Fruit fly (Drosophila melanogaster): ENCODE data around the gene CG31253.

Gene CG31253

dm6 chr3R:28004034-28004433 lies 43.7 kb upstream of the CG31253 start (continued):
- TF ChIP-seq CG8359 (GFP tag; optimal IDR thresholded peaks at IDR 0.05; ENCODE audit: borderline replicate concordance) (no peak), Sox102F (GFP tag; optimal IDR thresholded peaks at IDR 0.05) (no peak), MTF-1 (GFP tag; optimal IDR thresholded peaks at IDR 0.05; ENCODE audit: borderline replicate concordance) (no peak)

- no peak for TF ChIP-seq Eip74EF (GFP tag; optimal IDR thresholded peaks at IDR 0.05)
- no peak for TF ChIP-seq GATAe (GFP tag; conservative IDR thresholded peaks at IDR 0.05)
- TF ChIP-seq sob (GFP tag; IDR thresholded peaks at IDR 0.05): no peak
Observed at dm6 chr3R:27990651-27991050, 30.3 kb upstream of the CG31253 start, which contains the start of gene CG4815. Gene CG4815 (minus strand): TSS chr3R:27990751.

DNA sequence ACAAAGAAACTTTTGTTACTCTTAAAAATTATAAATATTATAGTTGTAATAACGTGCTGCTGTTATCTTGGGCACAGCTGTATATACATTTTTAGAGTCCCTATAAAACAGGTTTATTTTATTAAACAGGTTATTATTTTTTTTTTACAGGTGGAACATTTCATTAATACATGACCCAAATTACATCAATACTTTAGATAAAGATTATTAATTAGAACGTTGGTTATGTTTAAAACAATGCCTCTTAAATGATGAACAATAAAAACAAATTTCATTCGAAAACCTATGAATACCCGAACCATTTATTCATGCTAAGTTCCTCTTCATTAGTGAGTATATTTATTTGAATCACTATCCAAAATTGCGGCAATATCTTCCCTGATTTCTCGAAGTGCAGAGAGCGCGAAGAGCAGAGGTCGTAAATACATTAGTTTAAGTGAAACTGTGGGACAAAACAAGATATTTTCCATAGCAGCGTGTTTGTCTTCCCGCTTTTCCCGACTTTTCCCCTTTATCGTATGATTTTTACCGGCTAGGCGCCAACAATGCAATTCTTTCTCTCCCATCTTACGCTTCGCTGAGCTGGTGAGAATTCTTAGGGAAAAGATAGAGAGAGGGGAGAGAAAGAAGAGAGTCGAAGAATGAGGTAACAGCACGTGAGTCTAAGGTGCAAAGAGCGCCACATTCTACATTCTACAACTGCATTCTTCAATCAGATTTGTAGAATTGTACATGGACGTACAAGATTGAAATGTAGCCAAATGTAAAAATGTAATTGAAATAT lies 28.5 kb upstream of the CG31253 start:
- no peak for TF ChIP-seq CG1647 (GFP tag; optimal IDR thresholded peaks at IDR 0.05)
- no peak for TF ChIP-seq scrt (GFP tag; optimal IDR thresholded peaks at IDR 0.05)
- no peak for TF ChIP-seq psq (GFP tag; optimal IDR thresholded peaks at IDR 0.05)
- peak; percentile 41; the same call in 1 of the 2 replicates for TF ChIP-seq CG11247 (GFP tag; IDR thresholded peaks at IDR 0.05)
- no peak for TF ChIP-seq CG17912 (GFP tag; optimal IDR thresholded peaks at IDR 0.05)
- TF ChIP-seq CG2120 (GFP tag; optimal IDR thresholded peaks at IDR 0.05): peak; percentile 46
- peak; percentile 60 for TF ChIP-seq Rfx (GFP tag; IDR thresholded peaks at IDR 0.05)
- no peak for TF ChIP-seq CG10321 (GFP tag; IDR thresholded peaks at IDR 0.05)
- peak in 1 of 2 experiments; percentile 53 for TF ChIP-seq chif (GFP tag; optimal IDR thresholded peaks at IDR 0.05)
- TF ChIP-seq Xbp1 (GFP tag; optimal IDR thresholded peaks at IDR 0.05): peak; percentile 52
- TF ChIP-seq CG7372 (GFP tag; IDR thresholded peaks at IDR 0.05): no peak
- no peak for TF ChIP-seq ap (GFP tag; IDR thresholded peaks at IDR 0.05)
- no peak for TF ChIP-seq Ravus (GFP tag; IDR thresholded peaks at IDR 0.05)
- peak; percentile 71 for TF ChIP-seq CG32532 (GFP tag; IDR thresholded peaks at IDR 0.05)
- TF ChIP-seq CG13624 (GFP tag; optimal IDR thresholded peaks at IDR 0.05): peak; percentile 25
- no peak for TF ChIP-seq Dad (GFP tag; optimal IDR thresholded peaks at IDR 0.05)
- TF ChIP-seq ftz-f1 (GFP tag; optimal IDR thresholded peaks at IDR 0.05): no peak
- no peak for TF ChIP-seq CG13894 (tag; optimal IDR thresholded peaks at IDR 0.05)
- peak; percentile 72 for TF ChIP-seq vvl (GFP tag; IDR thresholded peaks at IDR 0.05)
- peak; percentile 37 for TF ChIP-seq Six4 (GFP tag; optimal IDR thresholded peaks at IDR 0.05)
- peak; percentile 44; the same call in 2 of the 3 replicates for TF ChIP-seq zfh1 (GFP tag; IDR thresholded peaks at IDR 0.05)
- no peak for TF ChIP-seq CG4404 (GFP tag; IDR thresholded peaks at IDR 0.05)
- TF ChIP-seq dan (GFP tag; IDR thresholded peaks at IDR 0.05): no peak
- peak; percentile 18; the same call in 1 of the 2 replicates for TF ChIP-seq sob (GFP tag; IDR thresholded peaks at IDR 0.05)
- peak; percentile 7 for TF ChIP-seq pho (GFP tag; optimal IDR thresholded peaks at IDR 0.05)
- peak; percentile 33 for TF ChIP-seq CG12104 (GFP tag; optimal IDR thresholded peaks at IDR 0.05)
- TF ChIP-seq grn (GFP tag; optimal IDR thresholded peaks at IDR 0.05): no peak
- TF ChIP-seq CG10431 (GFP tag; optimal IDR thresholded peaks at IDR 0.05): no peak
- no peak for TF ChIP-seq CG10654 (GFP tag; optimal IDR thresholded peaks at IDR 0.05)
- TF ChIP-seq Ets97D (GFP tag; optimal IDR thresholded peaks at IDR 0.05): no peak
- 0 out of 3 replicates have a peak, but pooled peaks have one; percentile 62 for TF ChIP-seq CG11456 (GFP tag; IDR thresholded peaks at IDR 0.05)
- TF ChIP-seq Hey (tag; optimal IDR thresholded peaks at IDR 0.05): no peak
- TF ChIP-seq Blimp-1 (GFP tag; optimal IDR thresholded peaks at IDR 0.05): no peak
- TF ChIP-seq zf30C (GFP tag; optimal IDR thresholded peaks at IDR 0.05): peak; percentile 56
- TF ChIP-seq Sry-δ (GFP tag; optimal IDR thresholded peaks at IDR 0.05): no peak
- peak in 1 of 2 experiments; percentile 27 for TF ChIP-seq Hr78 (GFP tag; optimal IDR thresholded peaks at IDR 0.05)
- peak; percentile 19 for TF ChIP-seq fd3F (GFP tag; optimal IDR thresholded peaks at IDR 0.05)
- TF ChIP-seq seq (GFP tag; IDR thresholded peaks at IDR 0.05): peak; percentile 39; the same call in 1 of the 2 replicates
- no peak; the same call in 1 of the 2 replicates for TF ChIP-seq Oaz (GFP tag; IDR thresholded peaks at IDR 0.05)
- TF ChIP-seq en (GFP tag; optimal IDR thresholded peaks at IDR 0.05): no peak
- TF ChIP-seq sima (GFP tag; optimal IDR thresholded peaks at IDR 0.05): no peak
